Worm (Caenorhabditis elegans) whole organism, L1 larva: ENCODE measurements around the gene lin-22.

ENCODE experiments used
- fkh-8 ChIP-seq: sonication (generic microtip); optimal IDR thresholded peaks from 2 replicates; lab custom pipeline; 2016; ENCODE audit warnings: mild to moderate bottlenecking, missing genetic modification characterization, missing compliant biosample characterization
- nhr-76 ChIP-seq: sonication (generic microtip); optimal IDR thresholded peaks from 2 replicates; lab custom pipeline; 2017; ENCODE audit warnings: missing biosample characterization, missing genetic modification characterization

lin-22 gene

ce11 chrIV:3071997-3072396 lies 52.5 kb downstream of the lin-22 start, which contains the start of gene Y67D8C.2:
Gene Y67D8C.2, plus strand, starts transcription at chrIV:3072297.
- TF ChIP-seq nhr-76 (no peak), fkh-8 (no peak)
